Fruit fly (Drosophila melanogaster) whole organism, embryonic: ENCODE measurements around the gene CG17343.
A peak's percentile ranks its signal among the peaks of the same experiment; 100 is the strongest.

Experiments
- Blimp-1 ChIP-seq: fragments of 200-800 bp; sonication (Bioruptor generic); optimal IDR thresholded peaks from 3 replicates; lab custom pipeline; 2018; ENCODE audit warnings: missing biosample characterization, missing genetic modification characterization, mild to moderate bottlenecking, moderate library complexity, missing genetic modification reagents
- CG10274 ChIP-seq: fragments of 200-800 bp; sonication (Bioruptor generic); optimal IDR thresholded peaks from 3 replicates; lab custom pipeline; 2017; ENCODE audit warnings: missing biosample characterization, mild to moderate bottlenecking, missing genetic modification characterization
- CG10321 ChIP-seq: fragments of 200-800 bp; sonication (Bioruptor generic); IDR thresholded peaks from 2 replicates; pipeline ENCODE4 v1.3.6; 2022; ENCODE audit warnings: missing biosample characterization, missing genetic modification characterization
- CG10431 ChIP-seq: fragments of 200-800 bp; sonication (Bioruptor generic); optimal IDR thresholded peaks from 3 replicates; lab custom pipeline; 2018; ENCODE audit warnings: missing biosample characterization, mild to moderate bottlenecking, missing genetic modification characterization
- CG10462 ChIP-seq: fragments of 200-800 bp; sonication (Bioruptor generic); optimal IDR thresholded peaks from 2 replicates; lab custom pipeline; 2016; ENCODE audit warnings: missing biosample characterization, missing genetic modification characterization
- CG10959 ChIP-seq: fragments of 200-800 bp; sonication (Bioruptor generic); IDR thresholded peaks from 2 replicates; pipeline ENCODE4 v1.3.6; 2022; ENCODE audit warnings: missing biosample characterization, missing genetic modification characterization
- CG11093 ChIP-seq: fragments of 200-800 bp; sonication (Bioruptor generic); IDR thresholded peaks from 3 replicates; pipeline ENCODE4 v1.3.6; 2022; ENCODE audit warnings: missing biosample characterization, missing genetic modification characterization
- CG11398 ChIP-seq: fragments of 200-800 bp; sonication (Bioruptor generic); optimal IDR thresholded peaks from 2 replicates; lab custom pipeline; 2016; ENCODE audit warnings: missing biosample characterization, missing genetic modification characterization
- CG11560 ChIP-seq: fragments of 200-800 bp; sonication (Bioruptor generic); IDR thresholded peaks from 3 replicates; pipeline ENCODE4 v1.3.6; 2022; ENCODE audit warnings: missing biosample characterization, missing genetic modification characterization
- CG11723 ChIP-seq: fragments of 200-800 bp; sonication (Bioruptor generic); optimal IDR thresholded peaks from 2 replicates; lab custom pipeline; 2017; ENCODE audit warnings: missing biosample characterization, mild to moderate bottlenecking, missing genetic modification characterization
- CG14965 ChIP-seq: fragments of 200-800 bp; sonication (Bioruptor generic); optimal IDR thresholded peaks from 2 replicates; lab custom pipeline; 2016; ENCODE audit warnings: missing biosample characterization, missing genetic modification characterization, borderline replicate concordance
- CG1603 ChIP-seq: fragments of 200-800 bp; sonication (Bioruptor generic); optimal IDR thresholded peaks from 2 replicates; lab custom pipeline; 2019; ENCODE audit warnings: missing biosample characterization, mild to moderate bottlenecking, missing genetic modification characterization, moderate library complexity
- CG17359 ChIP-seq: fragments of 200-800 bp; sonication (Bioruptor generic); optimal IDR thresholded peaks from 3 replicates; lab custom pipeline; 2018; ENCODE audit warnings: missing biosample characterization, mild to moderate bottlenecking, missing genetic modification characterization, moderate library complexity
- CG18011 ChIP-seq: fragments of 200-800 bp; sonication (Bioruptor generic); optimal IDR thresholded peaks from 2 replicates; lab custom pipeline; 2017; ENCODE audit warnings: missing biosample characterization, missing genetic modification characterization, mild to moderate bottlenecking, moderate library complexity, missing genotype
- CG18619 ChIP-seq: fragments of 200-800 bp; sonication (Bioruptor generic); optimal IDR thresholded peaks from 3 replicates; lab custom pipeline; 2017; ENCODE audit warnings: missing biosample characterization, mild to moderate bottlenecking, missing genetic modification characterization
- CG2199 ChIP-seq: fragments of 200-800 bp; sonication (Bioruptor generic); IDR thresholded peaks from 3 replicates; pipeline ENCODE4 v1.3.6; 2022; ENCODE audit warnings: missing biosample characterization, missing genetic modification characterization
- CG2712 ChIP-seq: fragments of 200-800 bp; optimal IDR thresholded peaks from 3 replicates; lab custom pipeline; 2019; ENCODE audit warnings: missing biosample characterization, mild to moderate bottlenecking, missing genetic modification characterization, moderate library complexity
- CG3065 ChIP-seq: fragments of 200-800 bp; sonication (Bioruptor generic); optimal IDR thresholded peaks from 2 replicates; lab custom pipeline; 2016; ENCODE audit warnings: missing biosample characterization, missing genetic modification characterization
- CG31365 ChIP-seq: fragments of 200-800 bp; sonication (Bioruptor generic); optimal IDR thresholded peaks from 2 replicates; lab custom pipeline; 2018; ENCODE audit warnings: missing biosample characterization, mild to moderate bottlenecking, missing genetic modification characterization
- CG4854 ChIP-seq: fragments of 200-800 bp; sonication (Bioruptor generic); optimal IDR thresholded peaks from 2 replicates; lab custom pipeline; 2016; ENCODE audit warnings: missing biosample characterization, missing genetic modification characterization, inconsistent platforms
- CG6689 ChIP-seq: fragments of 200-800 bp; sonication (Bioruptor generic); IDR thresholded peaks from 2 replicates; pipeline ENCODE4 v1.3.6; 2022; ENCODE audit warnings: missing biosample characterization, missing genetic modification characterization
- CG7357 ChIP-seq: fragments of 200-800 bp; sonication (Bioruptor generic); IDR thresholded peaks from 3 replicates; pipeline ENCODE4 v1.3.6; 2022; ENCODE audit warnings: missing biosample characterization, missing genetic modification characterization
- CG7987 ChIP-seq: fragments of 200-800 bp; sonication (Bioruptor generic); optimal IDR thresholded peaks from 2 replicates; lab custom pipeline; 2018; ENCODE audit warnings: missing biosample characterization, mild to moderate bottlenecking, missing genetic modification characterization, moderate library complexity
- CG8765 ChIP-seq: fragments of 200-800 bp; sonication (Bioruptor generic); IDR thresholded peaks from 2 replicates; pipeline ENCODE4 v1.3.6; 2022; ENCODE audit warnings: missing biosample characterization, missing genetic modification characterization
- Dek ChIP-seq: fragments of 200-800 bp; sonication (Bioruptor generic); optimal IDR thresholded peaks from 3 replicates; lab custom pipeline; 2019; ENCODE audit warnings: missing biosample characterization, mild to moderate bottlenecking, missing genetic modification characterization, moderate library complexity
- Fer3 ChIP-seq: fragments of 200-800 bp; sonication (Bioruptor generic); optimal IDR thresholded peaks from 2 replicates; lab custom pipeline; 2018; ENCODE audit warnings: missing biosample characterization, mild to moderate bottlenecking, missing genetic modification characterization, moderate library complexity
- Hsf ChIP-seq: fragments of 200-800 bp; sonication (Bioruptor generic); optimal IDR thresholded peaks from 3 replicates; lab custom pipeline; 2016; ENCODE audit warnings: missing biosample characterization, missing genetic modification characterization
- Myb ChIP-seq: fragments of 200-800 bp; sonication (Bioruptor generic); optimal IDR thresholded peaks from 2 replicates; lab custom pipeline; 2016; ENCODE audit warnings: missing biosample characterization, missing genetic modification characterization
- Nf-YA ChIP-seq: fragments of 200-800 bp; sonication (Bioruptor generic); IDR thresholded peaks from 2 replicates; pipeline ENCODE4 v1.3.6; 2022; ENCODE audit warnings: missing biosample characterization, missing genetic modification characterization
- Nf-YB ChIP-seq: fragments of 200-800 bp; sonication (Bioruptor generic); optimal IDR thresholded peaks from 3 replicates; lab custom pipeline; 2019; ENCODE audit warnings: missing biosample characterization, mild to moderate bottlenecking, missing genetic modification characterization, moderate library complexity
- Oli ChIP-seq: fragments of 200-800 bp; sonication (Bioruptor generic); optimal IDR thresholded peaks from 2 replicates; lab custom pipeline; 2018; ENCODE audit warnings: missing biosample characterization, mild to moderate bottlenecking, missing genetic modification characterization, moderate library complexity
- Opbp ChIP-seq: fragments of 200-800 bp; sonication (Bioruptor generic); IDR thresholded peaks from 3 replicates; pipeline ENCODE4 v1.3.6; 2022; ENCODE audit warnings: missing biosample characterization, missing genetic modification characterization; ENCODE audit not compliant: partially characterized antibody
- Side ChIP-seq: fragments of 200-800 bp; sonication (Bioruptor generic); optimal IDR thresholded peaks from 2 replicates; lab custom pipeline; 2016; ENCODE audit warnings: missing biosample characterization, missing genetic modification characterization
- Sin3A ChIP-seq: fragments of >200 bp; optimal IDR thresholded peaks from 2 replicates; lab custom pipeline; 2018
- Six4 ChIP-seq: fragments of 200-800 bp; sonication (Bioruptor generic); optimal IDR thresholded peaks from 2 replicates; lab custom pipeline; 2016; ENCODE audit warnings: missing biosample characterization, missing genetic modification characterization
- Xrp1 ChIP-seq: fragments of 200-800 bp; sonication (Bioruptor generic); IDR thresholded peaks from 2 replicates; pipeline ENCODE4 v1.3.6; 2022; ENCODE audit warnings: missing biosample characterization, missing genetic modification characterization
- ac ChIP-seq: fragments of 200-800 bp; sonication (Bioruptor generic); optimal IDR thresholded peaks from 3 replicates; lab custom pipeline; 2017; ENCODE audit warnings: missing biosample characterization, mild to moderate bottlenecking, missing genetic modification characterization
- ato ChIP-seq: fragments of 200-800 bp; sonication (Bioruptor generic); IDR thresholded peaks from 2 replicates; pipeline ENCODE4 v1.3.6; 2022; ENCODE audit warnings: missing biosample characterization, missing genetic modification characterization; ENCODE audit not compliant: partially characterized antibody
- crol ChIP-seq: fragments of 200-800 bp; sonication (Bioruptor generic); IDR thresholded peaks from 2 replicates; pipeline ENCODE4 v1.3.6; 2022; ENCODE audit warnings: missing biosample characterization, missing genetic modification characterization
- emc ChIP-seq: fragments of 200-800 bp; sonication (Bioruptor generic); optimal IDR thresholded peaks from 2 replicates; lab custom pipeline; 2016; ENCODE audit warnings: missing biosample characterization, missing genetic modification characterization
- gt ChIP-seq: fragments of 200-800 bp; sonication (Bioruptor generic); IDR thresholded peaks from 2 replicates; pipeline ENCODE4 v1.3.6; 2022; ENCODE audit warnings: missing biosample characterization, missing genetic modification characterization
- nau ChIP-seq: fragments of 200-800 bp; sonication (Bioruptor generic); optimal IDR thresholded peaks from 3 replicates; lab custom pipeline; 2017; ENCODE audit warnings: missing biosample characterization, mild to moderate bottlenecking, missing genetic modification characterization, missing genetic modification reagents
- ranshi ChIP-seq: fragments of 200-800 bp; sonication (Bioruptor generic); IDR thresholded peaks from 2 replicates; pipeline ENCODE4 v1.3.6; 2022; ENCODE audit warnings: missing biosample characterization, missing genetic modification characterization
- seq ChIP-seq: fragments of 200-800 bp; sonication (Bioruptor generic); IDR thresholded peaks from 2 replicates; pipeline ENCODE4 v1.3.6; 2022; ENCODE audit warnings: missing biosample characterization, missing genetic modification characterization
- sisA ChIP-seq: fragments of 200-800 bp; sonication (Bioruptor generic); IDR thresholded peaks from 2 replicates; pipeline ENCODE4 v1.3.6; 2022; ENCODE audit warnings: missing biosample characterization, missing genetic modification characterization
- sqz ChIP-seq: fragments of 200-800 bp; sonication (Bioruptor generic); optimal IDR thresholded peaks from 3 replicates; lab custom pipeline; 2018; ENCODE audit warnings: missing biosample characterization, mild to moderate bottlenecking, missing genetic modification characterization
- yki ChIP-seq: fragments of >200 bp; optimal IDR thresholded peaks from 3 replicates; lab custom pipeline; 2018
- zfh1 ChIP-seq: fragments of 200-800 bp; sonication (Bioruptor generic); IDR thresholded peaks from 3 replicates; pipeline ENCODE4 v1.3.6; 2022; ENCODE audit warnings: missing biosample characterization, missing genetic modification characterization
- zfh2 ChIP-seq: fragments of 200-800 bp; sonication (Bioruptor generic); optimal IDR thresholded peaks from 2 replicates; lab custom pipeline; 2016; ENCODE audit warnings: missing biosample characterization, missing genetic modification characterization

Gene CG17343

dm6 chr2L:19021278-19022220 is 43.2 kb upstream of the CG17343 start (continued):
- TF ChIP-seq CG7987 (GFP tag; lab: Kevin White, UChicago) = peak; percentile 3
- peak; percentile 77 for TF ChIP-seq seq
- TF ChIP-seq sqz = peak; percentile 67
- TF ChIP-seq emc (GFP tag; lab: Kevin White, UChicago) = no peak
- peak; percentile 84 for TF ChIP-seq CG18619 (GFP tag; lab: Kevin White, UChicago)
- TF ChIP-seq Opbp (GFP tag; lab: Robert Waterston, UW) = no peak
- no peak for TF ChIP-seq CG11398
- TF ChIP-seq CG31365 (tag; lab: Kevin White, UChicago) = peak; percentile 25
- TF ChIP-seq CG8765 (GFP tag; lab: Robert Waterston, UW) = no peak
- peak; percentile 49 for TF ChIP-seq sisA (GFP tag; lab: Robert Waterston, UW)
- peak; percentile 39; the same call in 1 of the 3 replicates for TF ChIP-seq CG7357 (GFP tag; lab: Robert Waterston, UW)
- TF ChIP-seq CG3065 (GFP tag; lab: Kevin White, UChicago) = no peak
- no peak for TF ChIP-seq ato
- TF ChIP-seq zfh2 = peak; percentile 38
- peak; percentile 55 for TF ChIP-seq CG11723 (GFP tag; lab: Kevin White, UChicago)
- TF ChIP-seq ranshi (GFP tag; lab: Robert Waterston, UW) = peak; percentile 52; the same call in 1 of the 2 replicates
- TF ChIP-seq CG10959 (GFP tag; lab: Robert Waterston, UW) = no peak
- TF ChIP-seq ac (GFP tag; lab: Kevin White, UChicago) = no peak
- peak; percentile 71 for TF ChIP-seq Hsf (GFP tag; lab: Kevin White, UChicago)
- TF ChIP-seq Oli (tag; lab: Kevin White, UChicago) = peak; percentile 88
- peak; percentile 88 for TF ChIP-seq zfh1 (GFP tag; lab: Robert Waterston, UW)
- TF ChIP-seq Dek (tag; lab: Kevin White, UChicago) = peak; percentile 78
- peak; percentile 71 for TF ChIP-seq CG6689 (GFP tag; lab: Robert Waterston, UW)
- TF ChIP-seq gt = no peak
- TF ChIP-seq CG10431 (GFP tag; lab: Kevin White, UChicago) = peak; percentile 67
- no peak for TF ChIP-seq Side (GFP tag; lab: Kevin White, UChicago)
- TF ChIP-seq Fer3 (tag; lab: Kevin White, UChicago) = peak; percentile 68
- TF ChIP-seq Sin3A = no peak
- TF ChIP-seq Nf-YB (GFP tag; lab: Kevin White, UChicago) = peak; percentile 58
- TF ChIP-seq CG10462 (GFP tag; lab: Kevin White, UChicago) = peak; percentile 20
- TF ChIP-seq CG2199 (GFP tag; lab: Robert Waterston, UW) = 0 out of 3 replicates have a peak, but pooled peaks have one; percentile 43
- TF ChIP-seq nau = peak; percentile 67
- peak; percentile 79 for TF ChIP-seq Xrp1 (GFP tag; lab: Robert Waterston, UW)
- TF ChIP-seq CG14965 (GFP tag; lab: Kevin White, UChicago) = no peak
- peak; percentile 53 for TF ChIP-seq CG1603 (tag; lab: Kevin White, UChicago)
- peak; percentile 50 for TF ChIP-seq CG18011 (GFP tag; lab: Kevin White, UChicago)
- peak; percentile 65 for TF ChIP-seq Blimp-1
- peak; percentile 60; the same call in 1 of the 3 replicates for TF ChIP-seq CG11093 (GFP tag; lab: Robert Waterston, UW)
- TF ChIP-seq CG11560 (tag; lab: Robert Waterston, UW) = 0 out of 3 replicates have a peak, but pooled peaks have one; percentile 12
- peak; percentile 17 for TF ChIP-seq CG4854 (GFP tag; lab: Kevin White, UChicago)
- TF ChIP-seq CG2712 (tag; lab: Kevin White, UChicago) = peak; percentile 82
- peak; percentile 91 for TF ChIP-seq crol (GFP tag; lab: Robert Waterston, UW)
- peak; percentile 1 for TF ChIP-seq Six4 (GFP tag; lab: Kevin White, UChicago)
- no peak for TF ChIP-seq CG10321 (GFP tag; lab: Robert Waterston, UW)
- TF ChIP-seq CG10274 (GFP tag; lab: Kevin White, UChicago) = peak; percentile 11
- peak; percentile 24 for TF ChIP-seq Myb
- peak; percentile 72 for TF ChIP-seq CG17359 (tag; lab: Kevin White, UChicago)
- TF ChIP-seq yki (lab: Kevin White, UChicago) = no peak
- peak; percentile 38; the same call in 1 of the 2 replicates for TF ChIP-seq Nf-YA (GFP tag; lab: Robert Waterston, UW)
